Worm (Caenorhabditis elegans) whole organism, L1 larva: ENCODE measurements around the gene C46F11.4.
A peak's percentile ranks its signal among the peaks of the same experiment; 100 is the strongest.

Source experiments
- C16A3.4 ChIP-seq: fragments of 150-350 bp; optimal IDR thresholded peaks from 2 replicates; lab custom pipeline; 2014; ENCODE audit warnings: missing biosample characterization, missing genetic modification characterization
- F16B12.6 ChIP-seq: fragments of 150-350 bp; optimal IDR thresholded peaks from 2 replicates; lab custom pipeline; 2014; ENCODE audit warnings: missing biosample characterization, missing genetic modification characterization
- aha-1 ChIP-seq: fragments of 150-350 bp; optimal IDR thresholded peaks from 2 replicates; lab custom pipeline; 2014; ENCODE audit warnings: missing biosample characterization, missing genetic modification characterization
- blmp-1 ChIP-seq: fragments of 150-350 bp; optimal IDR thresholded peaks from 2 replicates; lab custom pipeline; 2014; ENCODE audit warnings: missing biosample characterization, missing genetic modification characterization
- ceh-82 ChIP-seq, 3 experiments: fragments of 150-350 bp in 1 of 3; sonication (generic microtip) in 2 of 3; optimal IDR thresholded peaks; 2 replicates each; lab custom pipeline; 2014 to 2017; ENCODE audit warnings: missing biosample characterization in 3 of 3, missing genetic modification characterization in 3 of 3
- ceh-88 ChIP-seq: fragments of 200-800 bp; sonication (Bioruptor generic); IDR thresholded peaks from 2 replicates; pipeline ENCODE4 v1.3.6; 2022; ENCODE audit warnings: missing genetic modification characterization, missing compliant biosample characterization
- dpl-1 ChIP-seq, 3 experiments: fragments of 150-350 bp in 2 of 3; sonication (generic microtip) in 1 of 3; optimal IDR thresholded peaks; 2 replicates each; lab custom pipeline; 2014 to 2017; ENCODE audit warnings: missing biosample characterization in 3 of 3, missing genetic modification characterization in 3 of 3, missing genetic modification reagents in 3 of 3
- dsc-1 ChIP-seq: sonication (generic microtip); optimal IDR thresholded peaks from 2 replicates; lab custom pipeline; 2016; ENCODE audit warnings: mild to moderate bottlenecking, missing genetic modification characterization, missing compliant biosample characterization
- efl-1 ChIP-seq, 4 experiments: fragments of 150-350 bp; optimal IDR thresholded peaks in 3 of 4; peaks in 1 of 4; 1 replicate in 1 of 4; 2 replicates in 3 of 4; lab custom pipeline; 2014; ENCODE audit warnings: missing biosample characterization in 2 of 4, missing genetic modification characterization in 2 of 4, missing genetic modification reagents in 2 of 4
- efl-3 ChIP-seq: fragments of 200-800 bp; sonication (Bioruptor generic); optimal IDR thresholded peaks from 2 replicates; lab custom pipeline; 2018; ENCODE audit warnings: mild to moderate bottlenecking, missing genetic modification characterization, missing compliant biosample characterization
- egl-13 ChIP-seq: sonication (generic microtip); optimal IDR thresholded peaks from 2 replicates; lab custom pipeline; 2016; ENCODE audit warnings: missing genotype, missing genetic modification reagents, missing genetic modification characterization, missing compliant biosample characterization
- egl-27 ChIP-seq, 2 experiments: fragments of 150-350 bp in 1 of 2; sonication (generic microtip); optimal IDR thresholded peaks; 3 replicates each; lab custom pipeline; 2017 to 2018; ENCODE audit warnings: missing biosample characterization in 2 of 2, missing genetic modification characterization in 2 of 2, missing genetic modification reagents in 2 of 2
- elt-3 ChIP-seq, 6 experiments: fragments of 150-350 bp in 1 of 6; sonication (generic microtip); optimal IDR thresholded peaks; 2 replicates each; lab custom pipeline; 2017 to 2018; ENCODE audit warnings: missing biosample characterization in 6 of 6, missing genetic modification characterization in 6 of 6, inconsistent platforms in 1 of 6
- ets-5 ChIP-seq: fragments of 200-800 bp; sonication (Bioruptor generic); IDR thresholded peaks from 2 replicates; pipeline ENCODE4 v1.3.6; 2022; ENCODE audit warnings: missing genetic modification characterization, missing compliant biosample characterization
- fkh-10 ChIP-seq: sonication (generic microtip); optimal IDR thresholded peaks from 2 replicates; lab custom pipeline; 2017; ENCODE audit warnings: missing biosample characterization, missing genetic modification reagents, missing genetic modification characterization
- hlh-4 ChIP-seq: sonication (generic microtip); optimal IDR thresholded peaks from 2 replicates; lab custom pipeline; 2016; ENCODE audit warnings: mild to moderate bottlenecking, missing genetic modification characterization, missing compliant biosample characterization
- lin-15B ChIP-seq: fragments of 150-350 bp; sonication (generic microtip); optimal IDR thresholded peaks from 3 replicates; lab custom pipeline; 2014; ENCODE audit warnings: missing biosample characterization, missing genetic modification characterization
- lin-35 ChIP-seq, 2 experiments: fragments of 150-350 bp; optimal IDR thresholded peaks; 2 replicates each; lab custom pipeline; 2014; ENCODE audit warnings: missing biosample characterization in 2 of 2, missing genetic modification characterization in 2 of 2, missing genetic modification reagents in 2 of 2
- lin-39 ChIP-seq: fragments of 150-350 bp; optimal IDR thresholded peaks from 2 replicates; lab custom pipeline; 2014; ENCODE audit warnings: missing biosample characterization, missing genetic modification reagents, missing genetic modification characterization
- lsy-2 ChIP-seq, 2 experiments: fragments of 150-350 bp; optimal IDR thresholded peaks; 2 replicates each; lab custom pipeline; 2014; ENCODE audit warnings: missing biosample characterization in 2 of 2, missing genetic modification characterization in 2 of 2
- mep-1 ChIP-seq: fragments of 150-350 bp; optimal IDR thresholded peaks from 2 replicates; lab custom pipeline; 2014; ENCODE audit warnings: missing biosample characterization, missing genetic modification characterization
- nhr-20 ChIP-seq: sonication (generic microtip); optimal IDR thresholded peaks from 2 replicates; lab custom pipeline; 2016; ENCODE audit warnings: mild to moderate bottlenecking, missing genetic modification characterization, missing compliant biosample characterization
- nhr-47 ChIP-seq: sonication (generic microtip); optimal IDR thresholded peaks from 2 replicates; lab custom pipeline; 2016; ENCODE audit warnings: mild to moderate bottlenecking, missing genetic modification characterization, moderate library complexity, missing compliant biosample characterization
- nhr-71 ChIP-seq: sonication (generic microtip); optimal IDR thresholded peaks from 2 replicates; lab custom pipeline; 2016; ENCODE audit warnings: mild to moderate bottlenecking, missing genetic modification characterization, moderate library complexity, missing compliant biosample characterization
- nhr-85 ChIP-seq: sonication (generic microtip); peaks from one replicate; lab custom pipeline; 2016; ENCODE audit warnings: missing genetic modification characterization, inconsistent platforms, missing compliant biosample characterization
- nhr-90 ChIP-seq: sonication (generic microtip); optimal IDR thresholded peaks from 2 replicates; lab custom pipeline; 2016; ENCODE audit warnings: mild to moderate bottlenecking, missing genetic modification characterization, missing compliant biosample characterization; ENCODE audit not compliant: poor library complexity
- pax-3 ChIP-seq: fragments of 200-800 bp; sonication (Bioruptor generic); optimal IDR thresholded peaks from 2 replicates; lab custom pipeline; 2018; ENCODE audit warnings: mild to moderate bottlenecking, missing genetic modification characterization, moderate library complexity, missing compliant biosample characterization
- pqm-1 ChIP-seq: sonication (generic microtip); optimal IDR thresholded peaks from 3 replicates; lab custom pipeline; 2017; ENCODE audit warnings: missing biosample characterization, missing genetic modification characterization
- skn-1 ChIP-seq: fragments of 150-350 bp; optimal IDR thresholded peaks from 2 replicates; lab custom pipeline; 2014; ENCODE audit warnings: missing biosample characterization, missing genetic modification characterization
- snpc-4 ChIP-seq: fragments of 150-350 bp; optimal IDR thresholded peaks from 2 replicates; lab custom pipeline; 2014; ENCODE audit warnings: missing biosample characterization, missing genetic modification characterization
- snu-23 ChIP-seq: sonication (generic microtip); optimal IDR thresholded peaks from 2 replicates; lab custom pipeline; 2016; ENCODE audit warnings: missing genetic modification characterization, missing compliant biosample characterization
- sox-4 ChIP-seq: sonication (generic microtip); optimal IDR thresholded peaks from 2 replicates; lab custom pipeline; 2016; ENCODE audit warnings: missing genetic modification characterization, missing compliant biosample characterization
- sptf-1 ChIP-seq: fragments of 150-350 bp; optimal IDR thresholded peaks from 2 replicates; lab custom pipeline; 2014; ENCODE audit warnings: missing biosample characterization, missing genetic modification characterization
- sup-37 ChIP-seq: fragments of 200-800 bp; sonication (Bioruptor generic); optimal IDR thresholded peaks from 2 replicates; lab custom pipeline; 2018; ENCODE audit warnings: mild to moderate bottlenecking, missing genetic modification characterization, missing compliant biosample characterization
- swsn-7 ChIP-seq: sonication (generic microtip); optimal IDR thresholded peaks from 2 replicates; lab custom pipeline; 2016; ENCODE audit warnings: missing genetic modification characterization, missing compliant biosample characterization
- tbx-2 ChIP-seq: sonication (generic microtip); optimal IDR thresholded peaks from 2 replicates; lab custom pipeline; 2016; ENCODE audit warnings: missing genetic modification characterization, missing compliant biosample characterization
- unc-130 ChIP-seq: fragments of 150-350 bp; optimal IDR thresholded peaks from 2 replicates; lab custom pipeline; 2017; ENCODE audit warnings: missing biosample characterization, missing genetic modification characterization, inconsistent platforms
- unc-30 ChIP-seq: sonication (generic microtip); optimal IDR thresholded peaks from 2 replicates; lab custom pipeline; 2017; ENCODE audit warnings: missing biosample characterization, missing genetic modification characterization
- unc-86 ChIP-seq: sonication (generic microtip); optimal IDR thresholded peaks from 2 replicates; lab custom pipeline; 2016; ENCODE audit warnings: missing genetic modification characterization, missing compliant biosample characterization
- xbp-1 ChIP-seq: sonication (generic microtip); optimal IDR thresholded peaks from 2 replicates; lab custom pipeline; 2016; ENCODE audit warnings: missing genetic modification characterization, missing compliant biosample characterization
- zag-1 ChIP-seq: fragments of 150-350 bp; optimal IDR thresholded peaks from 2 replicates; lab custom pipeline; 2014; ENCODE audit warnings: missing biosample characterization, missing genetic modification characterization
- ztf-11 ChIP-seq, 2 experiments: sonication (generic microtip); optimal IDR thresholded peaks; 2 replicates each; lab custom pipeline; 2016 to 2017; ENCODE audit warnings: missing genetic modification characterization in 2 of 2, missing biosample characterization in 1 of 2, missing compliant biosample characterization in 1 of 2

The C46F11.4 gene

ce11 chrIII:3664224-3664623 lies at the start of gene C46F11.4:
C46F11.4 (minus strand) TSS chrIII:3664304.
- TF ChIP-seq unc-86 (tag; lab: Kevin White, UChicago) (peak; percentile 8), nhr-47 (tag; lab: Kevin White, UChicago) (peak; percentile 49), dsc-1 (tag; lab: Kevin White, UChicago) (peak; percentile 22), lin-39 (tag; lab: Kevin White, UChicago) (peak; percentile 27), efl-3 (GFP tag; lab: Kevin White, UChicago) (no peak), unc-30 (tag; lab: Kevin White, UChicago) (no peak), tbx-2 (tag; lab: Kevin White, UChicago) (peak; percentile 51), egl-27 (tag; optimal IDR thresholded peaks at IDR 0.05; lab: Kevin White, UChicago) (no peak), pqm-1 (no peak), F16B12.6 (tag; lab: Kevin White, UChicago) (no peak), sptf-1 (tag; lab: Kevin White, UChicago) (no peak), ceh-82 (tag; optimal IDR thresholded peaks at IDR 0.05; lab: Kevin White, UChicago) (peak; percentile 4 to 47 (median 33)), lin-35 (GFP tag; optimal IDR thresholded peaks at IDR 0.05; lab: Kevin White, UChicago) (peak in 1 of 2 experiments; percentile 50), swsn-7 (peak; percentile 49), nhr-90 (tag; lab: Kevin White, UChicago) (peak; percentile 62), mep-1 (tag; lab: Kevin White, UChicago) (peak; percentile 52), ets-5 (GFP tag; lab: Robert Waterston, UW) (no peak), snpc-4 (tag; lab: Kevin White, UChicago) (peak; percentile 19), aha-1 (no peak), fkh-10 (no peak), ceh-88 (no peak), elt-3 (tag; optimal IDR thresholded peaks at IDR 0.05; lab: Kevin White, UChicago) (peak in 1 of 6 experiments; percentile 25), dpl-1 (GFP tag; optimal IDR thresholded peaks at IDR 0.05; lab: Kevin White, UChicago) (peak in 2 of 3 experiments; percentile 36 to 41), unc-130 (tag; lab: Kevin White, UChicago) (peak; percentile 23), nhr-20 (tag; lab: Kevin White, UChicago) (peak; percentile 54), skn-1 (peak; percentile 25), snu-23 (GFP tag; lab: Kevin White, UChicago) (peak; percentile 65), zag-1 (tag; lab: Kevin White, UChicago) (no peak), egl-13 (tag; lab: Kevin White, UChicago) (peak; percentile 2), lin-15B (tag; lab: Kevin White, UChicago) (peak; percentile 3), sox-4 (tag; lab: Kevin White, UChicago) (no peak), efl-1 (optimal IDR thresholded peaks at IDR 0.05; lab: Kevin White, UChicago) (peak; percentile 6 to 48), efl-1 (GFP tag; optimal IDR thresholded peaks at IDR 0.05 in 1 of 2; lab: Kevin White, UChicago) (peak; percentile 34 to 94), nhr-71 (tag; lab: Kevin White, UChicago) (peak; percentile 60), nhr-85 (tag; lab: Kevin White, UChicago) (peak; percentile 41), xbp-1 (tag; lab: Kevin White, UChicago) (peak; percentile 44), sup-37 (GFP tag; lab: Kevin White, UChicago) (no peak), hlh-4 (no peak), lsy-2 (tag; optimal IDR thresholded peaks at IDR 0.05; lab: Kevin White, UChicago) (peak; percentile 45 to 63), C16A3.4 (tag; lab: Kevin White, UChicago) (peak; percentile 51), ztf-11 (tag; optimal IDR thresholded peaks at IDR 0.05; lab: Kevin White, UChicago) (no peak), blmp-1 (peak; percentile 3), pax-3 (tag; lab: Kevin White, UChicago) (no peak)

ce11 chrIII:3713163-3713562 lies 49.1 kb upstream of the C46F11.4 start, which contains the start of gene nrde-1:
nrde-1 (plus strand) TSS chrIII:3713463.
- TF ChIP-seq lin-15B (tag; lab: Kevin White, UChicago) (no peak), nhr-85 (tag; lab: Kevin White, UChicago) (peak; percentile 42)
- TF ChIP-seq, all 84 proteins: peak for 1
